Worm (Caenorhabditis elegans): ENCODE results near the gene K09E2.3.
A peak's percentile ranks its signal among the peaks of the same experiment; 100 is the strongest.

- peak; percentile 1 for TF ChIP-seq W03F9.2 (tag; optimal IDR thresholded peaks at IDR 0.05)
- no peak for TF ChIP-seq him-1 (tag; optimal IDR thresholded peaks at IDR 0.05)
- no peak for TF ChIP-seq dao-5 (tag; optimal IDR thresholded peaks at IDR 0.05)
Measured at ce11 chrX:8640654-8641053, 32.2 kb upstream of the K09E2.3 start.
